Worm (Caenorhabditis elegans) whole organism, mixed stage, embryonic: ENCODE measurements around the gene nhr-26.
A peak's percentile ranks its signal among the peaks of the same experiment; 100 is the strongest.

ENCODE experiments used
- bed-3 ChIP-seq: fragments of 200-800 bp; sonication (Bioruptor generic); optimal IDR thresholded peaks from 3 replicates; lab custom pipeline; 2018; ENCODE audit warnings: mild to moderate bottlenecking, missing genetic modification characterization, moderate library complexity, missing compliant biosample characterization
- ceh-43 ChIP-seq: fragments of 200-800 bp; sonication (Bioruptor generic); optimal IDR thresholded peaks from 2 replicates; lab custom pipeline; 2018; ENCODE audit warnings: mild to moderate bottlenecking, missing genetic modification characterization, moderate library complexity, missing compliant biosample characterization
- ceh-83 ChIP-seq: fragments of 200-800 bp; sonication (Bioruptor generic); optimal IDR thresholded peaks from 2 replicates; lab custom pipeline; 2018; ENCODE audit warnings: mild to moderate bottlenecking, missing genetic modification characterization, missing compliant biosample characterization
- ces-1 ChIP-seq: fragments of 150-350 bp; optimal IDR thresholded peaks from 2 replicates; lab custom pipeline; 2014; ENCODE audit warnings: missing biosample characterization, missing genetic modification reagents, missing genetic modification characterization
- ham-2 ChIP-seq: fragments of 200-800 bp; sonication (Bioruptor generic); optimal IDR thresholded peaks from 2 replicates; lab custom pipeline; 2018; ENCODE audit warnings: mild to moderate bottlenecking, missing genetic modification characterization, missing compliant biosample characterization
- lin-13 ChIP-seq: fragments of 150-350 bp; optimal IDR thresholded peaks from 2 replicates; lab custom pipeline; 2014; ENCODE audit warnings: missing biosample characterization, missing genetic modification characterization
- lsy-2 ChIP-seq: fragments of 150-350 bp; optimal IDR thresholded peaks from 2 replicates; lab custom pipeline; 2014; ENCODE audit warnings: missing biosample characterization, missing genetic modification characterization
- mep-1 ChIP-seq: fragments of 150-350 bp; optimal IDR thresholded peaks from 2 replicates; lab custom pipeline; 2017; ENCODE audit warnings: missing biosample characterization, missing genetic modification reagents, missing genetic modification characterization, inconsistent platforms
- nhr-237 ChIP-seq: fragments of 150-350 bp; optimal IDR thresholded peaks from 2 replicates; lab custom pipeline; 2014; ENCODE audit warnings: missing biosample characterization, missing genetic modification characterization
- nhr-28 ChIP-seq: fragments of 150-350 bp; optimal IDR thresholded peaks from 2 replicates; lab custom pipeline; 2014; ENCODE audit warnings: missing biosample characterization, missing genetic modification characterization
- pha-4 ChIP-seq: fragments of 150-350 bp; optimal IDR thresholded peaks from 2 replicates; lab custom pipeline; 2018; ENCODE audit warnings: missing biosample characterization, missing genetic modification reagents, missing genetic modification characterization
- unc-39 ChIP-seq: fragments of 150-350 bp; optimal IDR thresholded peaks from 2 replicates; lab custom pipeline; 2014; ENCODE audit warnings: missing biosample characterization, missing genetic modification characterization
- ztf-11 ChIP-seq: fragments of 150-350 bp; optimal IDR thresholded peaks from 2 replicates; lab custom pipeline; 2014; ENCODE audit warnings: missing biosample characterization, missing genetic modification characterization

DNA sequence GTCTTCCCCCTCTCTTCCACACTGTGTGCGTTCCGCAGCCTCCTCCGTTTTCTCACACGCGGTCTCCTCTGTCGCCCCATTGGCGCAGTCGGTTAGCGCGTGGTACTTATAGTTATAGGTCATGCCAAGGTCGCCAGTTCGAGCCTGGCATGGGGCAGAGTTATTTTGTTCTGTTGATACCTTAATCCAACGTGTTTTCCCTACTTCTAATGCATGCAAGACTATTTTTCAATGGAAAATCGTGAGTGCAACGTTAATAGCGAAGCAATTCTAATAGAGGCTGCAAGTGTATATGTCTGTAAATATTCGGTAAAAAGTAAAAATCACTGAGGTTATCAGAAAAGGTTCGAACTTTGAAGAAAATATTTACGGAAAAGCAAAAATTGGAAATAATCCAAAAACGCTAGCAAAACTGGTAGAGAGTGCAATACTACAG lies 39.2 kb downstream of the nhr-26 start:
- TF ChIP-seq unc-39 (no peak), bed-3 (GFP tag; lab: Kevin White, UChicago) (peak; percentile 76), pha-4 (tag; lab: Kevin White, UChicago) (peak; percentile 53), ham-2 (GFP tag; lab: Kevin White, UChicago) (peak; percentile 83), lin-13 (tag; lab: Kevin White, UChicago) (peak; percentile 18), nhr-28 (tag; lab: Kevin White, UChicago) (peak; percentile 18), nhr-237 (no peak), ceh-83 (GFP tag; lab: Kevin White, UChicago) (peak; percentile 90), lsy-2 (tag; lab: Kevin White, UChicago) (no peak), mep-1 (peak; percentile 34), ces-1 (peak; percentile 2), ceh-43 (GFP tag; lab: Kevin White, UChicago) (peak; percentile 81), ztf-11 (tag; lab: Kevin White, UChicago) (no peak)
